Fruit fly (Drosophila melanogaster): ENCODE measurements around the gene bur.

The bur gene

dm6 chr2L:21169160-21169624 is 10.3 kb downstream of the bur start (continued):
- TF ChIP-seq CG10431 (GFP tag; optimal IDR thresholded peaks at IDR 0.05) (no peak), CG30403 (GFP tag; optimal IDR thresholded peaks at IDR 0.05) (no peak), Med (GFP tag) (peak; percentile 39), Elba2 (GFP tag; optimal IDR thresholded peaks at IDR 0.05) (peak; percentile 8), Doc3 (GFP tag; IDR thresholded peaks at IDR 0.05; ENCODE audit: partially characterized antibody) (no peak), fd96Cb (tag; optimal IDR thresholded peaks at IDR 0.05) (no peak), HLH3B (GFP tag; IDR thresholded peaks at IDR 0.05) (no peak), dimm (GFP tag; IDR thresholded peaks at IDR 0.05) (no peak), sqz (GFP tag; optimal IDR thresholded peaks at IDR 0.05) (no peak), Nf-YC (tag; optimal IDR thresholded peaks at IDR 0.05) (no peak), knrl (GFP tag; IDR thresholded peaks at IDR 0.05; ENCODE audit: partially characterized antibody) (no peak), Pdp1 (GFP tag; optimal IDR thresholded peaks at IDR 0.05) (peak in 1 of 2 experiments; percentile 58), CG6254 (GFP tag; optimal IDR thresholded peaks at IDR 0.05) (no peak), CG14667 (GFP tag; IDR thresholded peaks at IDR 0.05) (no peak), Oaz (GFP tag; IDR thresholded peaks at IDR 0.05) (no peak), CG1024 (GFP tag; IDR thresholded peaks at IDR 0.05) (no peak), da (GFP tag; optimal IDR thresholded peaks at IDR 0.05) (no peak), gfzf (GFP tag; optimal IDR thresholded peaks at IDR 0.05) (no peak), twi (tag; optimal IDR thresholded peaks at IDR 0.05) (no peak), ind (GFP tag; optimal IDR thresholded peaks at IDR 0.05) (no peak), sna (GFP tag; IDR thresholded peaks at IDR 0.05; ENCODE audit: partially characterized antibody) (no peak), chinmo (GFP tag; IDR thresholded peaks at IDR 0.05; ENCODE audit: partially characterized antibody) (no peak), CG10147 (GFP tag; optimal IDR thresholded peaks at IDR 0.05) (no peak), CG9609 (GFP tag; optimal IDR thresholded peaks at IDR 0.05) (no peak), Camta (GFP tag; optimal IDR thresholded peaks at IDR 0.05) (no peak), Atf-2 (GFP tag; optimal IDR thresholded peaks at IDR 0.05) (no peak), chif (GFP tag; optimal IDR thresholded peaks at IDR 0.05) (no peak), ewg (GFP tag; optimal IDR thresholded peaks at IDR 0.05) (no peak), CG18011 (GFP tag; optimal IDR thresholded peaks at IDR 0.05) (no peak), Side (GFP tag; optimal IDR thresholded peaks at IDR 0.05) (no peak), Hr3 (GFP tag; optimal IDR thresholded peaks at IDR 0.05) (no peak), rib (GFP tag; IDR thresholded peaks at IDR 0.05) (no peak), zfh1 (GFP tag; IDR thresholded peaks at IDR 0.05) (0 out of 3 replicates have a peak, but pooled peaks have one; percentile 27), Gsc (GFP tag; IDR thresholded peaks at IDR 0.05) (no peak), nerfin-1 (tag; optimal IDR thresholded peaks at IDR 0.05) (no peak), CG18599 (GFP tag; optimal IDR thresholded peaks at IDR 0.05) (no peak), Atf6 (GFP tag; IDR thresholded peaks at IDR 0.05) (no peak), B-H1 (GFP tag; IDR thresholded peaks at IDR 0.05) (no peak), CG14860 (GFP tag; IDR thresholded peaks at IDR 0.05; ENCODE audit: partially characterized antibody) (no peak)

dm6 chr2L:21168295-21169159 is 11.0 kb downstream of the bur start, which contains the start of the genes mAcon1, CG43345 and CG43346:
TSS of gene mAcon1 (plus strand) at chr2L:21168570.
TSS of gene CG43345 (minus strand) at chr2L:21168581.
TSS of gene CG43346 (minus strand) at chr2L:21168581.
- TF ChIP-seq Tbp (GFP tag; optimal IDR thresholded peaks at IDR 0.05) (peak; percentile 85), B-H1 (GFP tag; IDR thresholded peaks at IDR 0.05) (peak; percentile 41; the same call in 1 of the 3 replicates), CG33213 (GFP tag; optimal IDR thresholded peaks at IDR 0.05) (peak; percentile 53), nmo (GFP tag; optimal IDR thresholded peaks at IDR 0.05) (peak; percentile 87), CG8281 (tag; optimal IDR thresholded peaks at IDR 0.05) (peak; percentile 39), CG9817 (tag; optimal IDR thresholded peaks at IDR 0.05) (peak; percentile 79), ftz-f1 (GFP tag; optimal IDR thresholded peaks at IDR 0.05) (peak; percentile 53), Fer2 (tag; optimal IDR thresholded peaks at IDR 0.05) (peak; percentile 70), insv (GFP tag; optimal IDR thresholded peaks at IDR 0.05) (peak in 1 of 2 experiments; percentile 34), CG5245 (GFP tag; optimal IDR thresholded peaks at IDR 0.05) (peak; percentile 7), Mad (GFP tag; optimal IDR thresholded peaks at IDR 0.05) (peak; percentile 88), CG2120 (GFP tag; optimal IDR thresholded peaks at IDR 0.05) (peak; percentile 93), CHES-1-like (GFP tag; optimal IDR thresholded peaks at IDR 0.05) (peak; percentile 87)

Measured in whole organism, embryonic.